Worm (Caenorhabditis elegans) whole organism, mixed stage, embryonic: ENCODE measurements around the gene nhr-60.
"Not testable (repeated sequence)": the region's sequence is repeated elsewhere in the genome, so short reads cannot be mapped to it uniquely, and the experiment has no call there.

ENCODE experiments used
- M03D4.4 ChIP-seq: sonication (generic microtip); optimal IDR thresholded peaks from 2 replicates; lab custom pipeline; 2017; ENCODE audit warnings: mild to moderate bottlenecking, missing genetic modification characterization, missing compliant biosample characterization
- bed-3 ChIP-seq: fragments of 200-800 bp; sonication (Bioruptor generic); optimal IDR thresholded peaks from 3 replicates; lab custom pipeline; 2018; ENCODE audit warnings: mild to moderate bottlenecking, missing genetic modification characterization, moderate library complexity, missing compliant biosample characterization
- blmp-1 ChIP-seq: fragments of 150-350 bp; optimal IDR thresholded peaks from 2 replicates; lab custom pipeline; 2014; ENCODE audit warnings: missing biosample characterization, missing genetic modification characterization
- ceh-39 ChIP-seq: fragments of 150-350 bp; optimal IDR thresholded peaks from 2 replicates; lab custom pipeline; 2014; ENCODE audit warnings: missing biosample characterization, missing genetic modification characterization
- ceh-43 ChIP-seq: fragments of 200-800 bp; sonication (Bioruptor generic); optimal IDR thresholded peaks from 2 replicates; lab custom pipeline; 2018; ENCODE audit warnings: mild to moderate bottlenecking, missing genetic modification characterization, moderate library complexity, missing compliant biosample characterization
- ceh-83 ChIP-seq: fragments of 200-800 bp; sonication (Bioruptor generic); optimal IDR thresholded peaks from 2 replicates; lab custom pipeline; 2018; ENCODE audit warnings: mild to moderate bottlenecking, missing genetic modification characterization, missing compliant biosample characterization
- cnd-1 ChIP-seq: fragments of 200-800 bp; sonication (Bioruptor generic); optimal IDR thresholded peaks from 2 replicates; lab custom pipeline; 2018; ENCODE audit warnings: mild to moderate bottlenecking, missing genetic modification characterization, missing compliant biosample characterization
- drap-1 ChIP-seq: fragments of 200-800 bp; sonication (Bioruptor generic); optimal IDR thresholded peaks from 3 replicates; lab custom pipeline; 2018; ENCODE audit warnings: mild to moderate bottlenecking, missing genetic modification characterization, missing compliant biosample characterization
- elt-3 ChIP-seq: fragments of 150-350 bp; optimal IDR thresholded peaks from 2 replicates; lab custom pipeline; 2014; ENCODE audit warnings: missing biosample characterization, missing genetic modification characterization
- flh-1 ChIP-seq: fragments of 200-800 bp; sonication (Bioruptor generic); optimal IDR thresholded peaks from 2 replicates; lab custom pipeline; 2018; ENCODE audit warnings: mild to moderate bottlenecking, missing genetic modification characterization, moderate library complexity, missing compliant biosample characterization
- hlh-1 ChIP-seq: fragments of 150-350 bp; optimal IDR thresholded peaks from 2 replicates; lab custom pipeline; 2014; ENCODE audit warnings: missing biosample characterization, missing genetic modification reagents, missing genetic modification characterization
- lin-13 ChIP-seq: fragments of 150-350 bp; optimal IDR thresholded peaks from 2 replicates; lab custom pipeline; 2014; ENCODE audit warnings: missing biosample characterization, missing genetic modification characterization
- lsy-2 ChIP-seq: fragments of 150-350 bp; optimal IDR thresholded peaks from 2 replicates; lab custom pipeline; 2014; ENCODE audit warnings: missing biosample characterization, missing genetic modification characterization
- mab-5 ChIP-seq: fragments of 150-350 bp; optimal IDR thresholded peaks from 2 replicates; lab custom pipeline; 2014; ENCODE audit warnings: missing biosample characterization, missing genetic modification characterization
- mep-1 ChIP-seq: fragments of 150-350 bp; optimal IDR thresholded peaks from 2 replicates; lab custom pipeline; 2017; ENCODE audit warnings: missing biosample characterization, missing genetic modification reagents, missing genetic modification characterization, inconsistent platforms
- mls-2 ChIP-seq: sonication (generic microtip); optimal IDR thresholded peaks from 2 replicates; lab custom pipeline; 2016; ENCODE audit warnings: mild to moderate bottlenecking, missing genetic modification characterization, moderate library complexity, missing compliant biosample characterization
- nhr-2 ChIP-seq: fragments of 150-350 bp; optimal IDR thresholded peaks from 2 replicates; lab custom pipeline; 2014; ENCODE audit warnings: missing biosample characterization, missing genetic modification characterization
- nhr-28 ChIP-seq: fragments of 150-350 bp; optimal IDR thresholded peaks from 2 replicates; lab custom pipeline; 2014; ENCODE audit warnings: missing biosample characterization, missing genetic modification characterization
- nhr-76 ChIP-seq: sonication (generic microtip); optimal IDR thresholded peaks from 2 replicates; lab custom pipeline; 2017; ENCODE audit warnings: missing biosample characterization, missing genetic modification characterization
- sem-2 ChIP-seq: fragments of 200-800 bp; sonication (Bioruptor generic); optimal IDR thresholded peaks from 2 replicates; lab custom pipeline; 2018; ENCODE audit warnings: mild to moderate bottlenecking, missing genetic modification characterization, missing compliant biosample characterization
- sptf-1 ChIP-seq: sonication (generic microtip); optimal IDR thresholded peaks from 2 replicates; lab custom pipeline; 2017; ENCODE audit warnings: mild to moderate bottlenecking, missing genetic modification characterization, moderate library complexity, missing compliant biosample characterization
- tbx-8 ChIP-seq: fragments of 200-800 bp; sonication (Bioruptor generic); optimal IDR thresholded peaks from 2 replicates; lab custom pipeline; 2018; ENCODE audit warnings: mild to moderate bottlenecking, missing genetic modification characterization, moderate library complexity, missing compliant biosample characterization
- unc-120 ChIP-seq: sonication (generic microtip); optimal IDR thresholded peaks from 2 replicates; lab custom pipeline; 2017; ENCODE audit warnings: missing genetic modification characterization, missing compliant biosample characterization; ENCODE audit not compliant: poor library complexity, severe bottlenecking
- unc-62 ChIP-seq: fragments of 150-350 bp; optimal IDR thresholded peaks from 2 replicates; lab custom pipeline; 2014; ENCODE audit warnings: missing biosample characterization, missing genetic modification reagents, missing genetic modification characterization
- zip-8 ChIP-seq: fragments of 150-350 bp; optimal IDR thresholded peaks from 2 replicates; lab custom pipeline; 2014; ENCODE audit warnings: missing biosample characterization, missing genetic modification characterization
- ztf-11 ChIP-seq: fragments of 150-350 bp; optimal IDR thresholded peaks from 2 replicates; lab custom pipeline; 2014; ENCODE audit warnings: missing biosample characterization, missing genetic modification characterization

Gene nhr-60

DNA sequence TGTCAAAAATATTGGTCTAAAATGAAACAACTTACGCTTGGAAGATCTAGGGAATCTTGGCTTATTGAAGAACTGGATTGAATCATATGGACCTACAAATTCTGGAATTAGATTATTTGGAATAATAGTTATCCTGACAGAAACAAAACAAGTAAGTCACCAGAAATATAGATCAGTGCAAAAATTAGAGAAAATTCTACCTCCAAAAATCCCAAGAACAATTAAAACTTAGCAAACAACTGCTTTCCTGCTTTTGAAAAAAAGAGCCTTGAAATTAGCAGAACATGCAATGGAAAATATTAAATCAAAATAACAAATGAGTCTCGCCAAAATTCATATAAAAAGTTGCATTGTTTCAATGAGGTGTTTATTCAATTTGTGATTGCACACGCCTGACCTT, at the start of gene nhr-60:
Gene nhr-60, minus strand, starts transcription at position 101 of the 400 bp plus-strand sequence.
- no peak for TF ChIP-seq unc-120
- no peak for TF ChIP-seq unc-62 (GFP tag; lab: Kevin White, UChicago)
- no peak for TF ChIP-seq flh-1
- TF ChIP-seq nhr-2 (tag; lab: Kevin White, UChicago): no peak
- TF ChIP-seq mls-2: no peak
- no peak for TF ChIP-seq sem-2 (GFP tag; lab: Kevin White, UChicago)
- TF ChIP-seq, all 35 proteins: peak for 0

ce11 chrV:15821398-15821797, 48.4 kb upstream of the nhr-60 start, which contains the start of gene srbc-49:
Gene srbc-49 (plus strand): TSS chrV:15821698.
- TF ChIP-seq ceh-43 (no peak), zip-8 (no peak), unc-120 (no peak), drap-1 (GFP tag; lab: Kevin White, UChicago) (no peak), M03D4.4 (tag; lab: Kevin White, UChicago) (no peak), mep-1 (tag; lab: Kevin White, UChicago) (no peak), mls-2 (no peak), cnd-1 (no peak)

DNA sequence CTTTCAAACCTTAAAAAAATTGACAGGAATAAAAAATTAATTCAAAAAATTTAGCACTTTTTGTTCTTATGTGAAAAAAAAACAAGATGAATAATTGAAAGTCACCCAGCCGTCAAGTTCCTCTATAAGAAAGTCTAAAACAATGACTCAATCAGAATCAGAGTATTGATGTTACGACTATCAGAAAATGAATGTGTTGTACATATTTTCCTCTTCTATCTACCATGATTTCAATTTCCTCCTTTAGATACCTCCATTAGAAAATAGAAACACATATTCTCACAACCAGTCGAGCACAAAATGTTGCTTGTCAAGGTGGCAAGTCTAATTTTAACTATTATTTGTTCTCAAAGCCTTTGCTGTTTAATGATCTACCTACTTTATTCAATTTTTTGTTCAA, 46.9 kb upstream of the nhr-60 start, which contains the start of gene srbc-48:
Gene srbc-48, plus strand, starts transcription at position 301 of the 400 bp plus-strand sequence.
- TF ChIP-seq lin-13 (tag; lab: Kevin White, UChicago): no peak
- TF ChIP-seq cnd-1: no peak
- no peak for TF ChIP-seq nhr-28 (tag; lab: Kevin White, UChicago)
- no peak for TF ChIP-seq nhr-76 (tag; lab: Kevin White, UChicago)
- no peak for TF ChIP-seq sem-2 (GFP tag; lab: Kevin White, UChicago)
- no peak for TF ChIP-seq M03D4.4 (tag; lab: Kevin White, UChicago)
- no peak for TF ChIP-seq unc-62 (GFP tag; lab: Kevin White, UChicago)
- no peak for TF ChIP-seq ceh-83 (GFP tag; lab: Kevin White, UChicago)

ce11 chrV:15817746-15818145, 44.7 kb upstream of the nhr-60 start, which contains the start of gene abf-3:
Gene abf-3 (minus strand): TSS chrV:15817846.
- TF ChIP-seq lsy-2 (tag; lab: Kevin White, UChicago) (no peak), hlh-1 (no peak), mab-5 (tag; lab: Kevin White, UChicago) (no peak), nhr-2 (tag; lab: Kevin White, UChicago) (no peak), ceh-39 (tag; lab: Kevin White, UChicago) (no peak), nhr-76 (tag; lab: Kevin White, UChicago) (no peak), ztf-11 (tag; lab: Kevin White, UChicago) (no peak)

DNA sequence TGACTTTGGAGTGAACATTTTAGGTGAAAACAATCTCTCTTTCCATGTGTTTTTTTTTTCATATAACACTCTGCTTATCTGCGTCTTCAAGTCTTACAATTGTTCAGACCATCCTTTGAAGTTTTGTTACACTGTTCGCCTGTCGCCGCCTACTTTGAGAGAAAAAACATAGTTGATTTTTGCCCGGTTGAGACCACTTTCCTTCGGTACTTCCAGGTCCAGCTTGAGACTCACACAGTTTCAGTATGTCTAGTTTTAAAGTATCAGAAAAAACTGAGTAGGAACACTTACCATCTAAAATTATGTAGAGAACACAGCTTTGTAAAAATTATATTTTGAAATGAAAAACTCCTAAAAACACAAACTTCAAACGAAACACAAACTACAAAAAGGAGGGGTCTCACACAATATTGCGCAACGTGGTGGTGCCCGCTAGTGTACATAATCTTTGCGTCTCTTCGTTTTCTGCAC, 43.0 kb upstream of the nhr-60 start, which contains the start of the genes fbxa-69 and F54B8.4:
Gene fbxa-69, minus strand, starts transcription at position 10 of the 471 bp plus-strand sequence.
Gene F54B8.4, plus strand, starts transcription at position 421 of the 471 bp plus-strand sequence.
- TF ChIP-seq mep-1 (tag; lab: Kevin White, UChicago): no peak
- no peak for TF ChIP-seq flh-1
- TF ChIP-seq zip-8: peak; percentile 19
- TF ChIP-seq cnd-1: no peak
- TF ChIP-seq, all 35 proteins: peak for 1

- TF ChIP-seq blmp-1, nhr-2, ztf-11 (tag; lab: Kevin White, UChicago): not testable (repeated sequence)
Observed at ce11 chrV:15811982-15812381, 38.9 kb upstream of the nhr-60 start, which contains the start of gene nhr-282. Gene nhr-282 (plus strand): TSS chrV:15812282.

DNA sequence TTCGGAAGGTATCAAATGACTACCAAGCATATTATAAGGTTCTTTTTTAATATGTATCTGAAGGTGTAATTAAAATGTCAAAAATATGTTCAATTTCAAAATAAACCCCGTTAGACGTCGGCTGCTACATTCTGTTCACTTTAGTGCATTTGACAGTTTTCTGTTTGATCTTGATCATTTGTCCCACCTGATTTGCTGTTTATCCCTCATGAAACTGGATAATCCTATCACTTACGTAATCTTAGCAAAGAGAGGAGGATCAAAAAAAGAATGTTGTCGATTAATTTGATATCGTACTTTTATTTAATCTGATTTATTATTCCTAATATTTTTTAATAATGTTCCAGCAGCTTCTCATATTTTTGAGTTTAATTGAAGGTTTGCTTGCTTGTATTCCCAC, 37.4 kb upstream of the nhr-60 start, which contains the start of gene F54B8.1:
Gene F54B8.1, plus strand, starts transcription at position 301 of the 400 bp plus-strand sequence.
- TF ChIP-seq tbx-8 (GFP tag; lab: Kevin White, UChicago) (no peak), bed-3 (no peak), sptf-1 (no peak), blmp-1 (tag; lab: Kevin White, UChicago) (no peak), elt-3 (no peak), ceh-39 (tag; lab: Kevin White, UChicago) (no peak), mab-5 (tag; lab: Kevin White, UChicago) (no peak), nhr-76 (tag; lab: Kevin White, UChicago) (no peak)
